Worm (Caenorhabditis elegans): Measurements from ENCODE around the gene his-16.

DNA sequence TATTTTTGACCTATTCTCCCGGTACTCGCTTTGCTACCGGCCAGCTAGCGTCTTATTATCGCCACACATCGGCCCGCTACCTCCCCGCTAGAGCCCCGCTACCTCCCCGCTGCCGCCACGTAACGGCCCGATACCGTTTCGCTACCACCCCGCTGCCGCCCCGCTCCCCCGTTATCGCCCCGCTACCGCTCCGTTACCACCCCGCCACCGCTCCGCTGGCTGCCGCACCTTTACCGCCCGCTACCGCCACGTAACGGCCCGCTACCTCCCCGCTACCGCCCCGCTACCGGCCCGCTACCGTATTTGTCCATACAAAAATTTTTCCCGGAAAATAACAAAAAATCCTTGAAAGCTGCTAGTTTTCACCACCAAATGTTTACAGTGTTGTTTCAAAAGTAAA, 32.4 kb downstream of the his-16 start:
- TF ChIP-seq nhr-76 (tag; optimal IDR thresholded peaks at IDR 0.05) = no peak
- no peak for TF ChIP-seq sptf-1 (tag; optimal IDR thresholded peaks at IDR 0.05)
- TF ChIP-seq nhr-12 (tag; optimal IDR thresholded peaks at IDR 0.05) = no peak
- TF ChIP-seq nhr-237 (tag; optimal IDR thresholded peaks at IDR 0.05) = no peak
- TF ChIP-seq hlh-1 (tag; optimal IDR thresholded peaks at IDR 0.05) = no peak
- TF ChIP-seq mab-5 (tag; optimal IDR thresholded peaks at IDR 0.05) = no peak
- TF ChIP-seq ces-1 (GFP tag; optimal IDR thresholded peaks at IDR 0.05) = no peak
- TF ChIP-seq cnd-1 (tag; optimal IDR thresholded peaks at IDR 0.05) = no peak
